Worm (Caenorhabditis elegans) whole organism, mixed stage, embryonic: ENCODE data around the gene cyy-1.

Experiments
- M03D4.4 ChIP-seq: sonication (generic microtip); optimal IDR thresholded peaks from 2 replicates; lab custom pipeline; 2017; ENCODE audit warnings: mild to moderate bottlenecking, missing genetic modification characterization, missing compliant biosample characterization
- bed-3 ChIP-seq: fragments of 200-800 bp; sonication (Bioruptor generic); optimal IDR thresholded peaks from 3 replicates; lab custom pipeline; 2018; ENCODE audit warnings: mild to moderate bottlenecking, missing genetic modification characterization, moderate library complexity, missing compliant biosample characterization
- blmp-1 ChIP-seq: fragments of 150-350 bp; optimal IDR thresholded peaks from 2 replicates; lab custom pipeline; 2014; ENCODE audit warnings: missing biosample characterization, missing genetic modification characterization
- ceh-39 ChIP-seq: fragments of 150-350 bp; optimal IDR thresholded peaks from 2 replicates; lab custom pipeline; 2014; ENCODE audit warnings: missing biosample characterization, missing genetic modification characterization
- ceh-43 ChIP-seq: fragments of 200-800 bp; sonication (Bioruptor generic); optimal IDR thresholded peaks from 2 replicates; lab custom pipeline; 2018; ENCODE audit warnings: mild to moderate bottlenecking, missing genetic modification characterization, moderate library complexity, missing compliant biosample characterization
- ceh-83 ChIP-seq: fragments of 200-800 bp; sonication (Bioruptor generic); optimal IDR thresholded peaks from 2 replicates; lab custom pipeline; 2018; ENCODE audit warnings: mild to moderate bottlenecking, missing genetic modification characterization, missing compliant biosample characterization
- ces-1 ChIP-seq: fragments of 150-350 bp; optimal IDR thresholded peaks from 2 replicates; lab custom pipeline; 2014; ENCODE audit warnings: missing biosample characterization, missing genetic modification reagents, missing genetic modification characterization
- drap-1 ChIP-seq: fragments of 200-800 bp; sonication (Bioruptor generic); optimal IDR thresholded peaks from 3 replicates; lab custom pipeline; 2018; ENCODE audit warnings: mild to moderate bottlenecking, missing genetic modification characterization, missing compliant biosample characterization
- elt-1 ChIP-seq: sonication (generic microtip); optimal IDR thresholded peaks from 2 replicates; lab custom pipeline; 2017; ENCODE audit warnings: missing genetic modification characterization, mild to moderate bottlenecking, missing compliant biosample characterization, antibody characterized with exemption, moderate library complexity, borderline replicate concordance; ENCODE audit not compliant: insufficient read depth
- elt-3 ChIP-seq: fragments of 150-350 bp; optimal IDR thresholded peaks from 2 replicates; lab custom pipeline; 2014; ENCODE audit warnings: missing biosample characterization, missing genetic modification characterization
- flh-1 ChIP-seq: fragments of 200-800 bp; sonication (Bioruptor generic); optimal IDR thresholded peaks from 2 replicates; lab custom pipeline; 2018; ENCODE audit warnings: mild to moderate bottlenecking, missing genetic modification characterization, moderate library complexity, missing compliant biosample characterization
- ham-2 ChIP-seq: fragments of 200-800 bp; sonication (Bioruptor generic); optimal IDR thresholded peaks from 2 replicates; lab custom pipeline; 2018; ENCODE audit warnings: mild to moderate bottlenecking, missing genetic modification characterization, missing compliant biosample characterization
- hlh-1 ChIP-seq: fragments of 150-350 bp; optimal IDR thresholded peaks from 2 replicates; lab custom pipeline; 2014; ENCODE audit warnings: missing biosample characterization, missing genetic modification reagents, missing genetic modification characterization
- lin-13 ChIP-seq: fragments of 150-350 bp; optimal IDR thresholded peaks from 2 replicates; lab custom pipeline; 2014; ENCODE audit warnings: missing biosample characterization, missing genetic modification characterization
- lsy-2 ChIP-seq: fragments of 150-350 bp; optimal IDR thresholded peaks from 2 replicates; lab custom pipeline; 2014; ENCODE audit warnings: missing biosample characterization, missing genetic modification characterization
- mab-5 ChIP-seq: fragments of 150-350 bp; optimal IDR thresholded peaks from 2 replicates; lab custom pipeline; 2014; ENCODE audit warnings: missing biosample characterization, missing genetic modification characterization
- mep-1 ChIP-seq: fragments of 150-350 bp; optimal IDR thresholded peaks from 2 replicates; lab custom pipeline; 2017; ENCODE audit warnings: missing biosample characterization, missing genetic modification reagents, missing genetic modification characterization, inconsistent platforms
- nhr-12 ChIP-seq: fragments of 150-350 bp; optimal IDR thresholded peaks from 2 replicates; lab custom pipeline; 2014; ENCODE audit warnings: missing biosample characterization, missing genetic modification characterization
- nhr-2 ChIP-seq: fragments of 150-350 bp; optimal IDR thresholded peaks from 2 replicates; lab custom pipeline; 2014; ENCODE audit warnings: missing biosample characterization, missing genetic modification characterization
- nhr-237 ChIP-seq: fragments of 150-350 bp; optimal IDR thresholded peaks from 2 replicates; lab custom pipeline; 2014; ENCODE audit warnings: missing biosample characterization, missing genetic modification characterization
- nhr-28 ChIP-seq: fragments of 150-350 bp; optimal IDR thresholded peaks from 2 replicates; lab custom pipeline; 2014; ENCODE audit warnings: missing biosample characterization, missing genetic modification characterization
- nhr-76 ChIP-seq: sonication (generic microtip); optimal IDR thresholded peaks from 2 replicates; lab custom pipeline; 2017; ENCODE audit warnings: missing biosample characterization, missing genetic modification characterization
- pha-4 ChIP-seq: fragments of 150-350 bp; optimal IDR thresholded peaks from 2 replicates; lab custom pipeline; 2018; ENCODE audit warnings: missing biosample characterization, missing genetic modification reagents, missing genetic modification characterization
- snpc-4 ChIP-seq: fragments of 150-350 bp; optimal IDR thresholded peaks from 2 replicates; lab custom pipeline; 2014; ENCODE audit warnings: missing biosample characterization, missing genetic modification characterization
- sptf-1 ChIP-seq: sonication (generic microtip); optimal IDR thresholded peaks from 2 replicates; lab custom pipeline; 2017; ENCODE audit warnings: mild to moderate bottlenecking, missing genetic modification characterization, moderate library complexity, missing compliant biosample characterization
- tbx-8 ChIP-seq: fragments of 200-800 bp; sonication (Bioruptor generic); optimal IDR thresholded peaks from 2 replicates; lab custom pipeline; 2018; ENCODE audit warnings: mild to moderate bottlenecking, missing genetic modification characterization, moderate library complexity, missing compliant biosample characterization
- unc-120 ChIP-seq: sonication (generic microtip); optimal IDR thresholded peaks from 2 replicates; lab custom pipeline; 2017; ENCODE audit warnings: missing genetic modification characterization, missing compliant biosample characterization; ENCODE audit not compliant: poor library complexity, severe bottlenecking
- unc-39 ChIP-seq: fragments of 150-350 bp; optimal IDR thresholded peaks from 2 replicates; lab custom pipeline; 2014; ENCODE audit warnings: missing biosample characterization, missing genetic modification characterization
- unc-62 ChIP-seq: fragments of 150-350 bp; optimal IDR thresholded peaks from 2 replicates; lab custom pipeline; 2014; ENCODE audit warnings: missing biosample characterization, missing genetic modification reagents, missing genetic modification characterization
- zip-8 ChIP-seq: fragments of 150-350 bp; optimal IDR thresholded peaks from 2 replicates; lab custom pipeline; 2014; ENCODE audit warnings: missing biosample characterization, missing genetic modification characterization
- ztf-11 ChIP-seq: fragments of 150-350 bp; optimal IDR thresholded peaks from 2 replicates; lab custom pipeline; 2014; ENCODE audit warnings: missing biosample characterization, missing genetic modification characterization

cyy-1 gene

DNA sequence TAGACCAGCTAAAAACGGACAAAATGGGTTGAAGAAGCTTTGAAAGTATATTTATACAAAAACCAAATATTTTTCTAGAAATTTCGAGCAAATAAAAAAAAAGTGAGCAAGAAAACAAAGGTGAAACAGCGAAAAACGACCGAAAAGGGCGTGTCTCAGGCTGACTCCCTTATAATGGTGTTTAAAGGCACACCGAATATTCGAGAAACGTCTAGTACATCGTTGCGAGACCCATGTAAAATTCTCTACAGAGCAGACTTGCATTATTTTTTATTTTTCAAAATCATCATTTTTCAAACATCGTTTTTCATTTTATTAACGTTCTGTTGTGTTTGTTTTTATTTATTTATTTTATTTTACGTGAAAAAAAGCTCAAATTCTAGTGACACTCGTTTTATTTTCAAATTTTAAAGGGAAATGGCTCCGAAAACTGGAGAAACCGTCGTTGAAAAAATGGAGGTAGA, 41.3 kb downstream of the cyy-1 start, which contains the start of gene rpn-3 (continued):
- peak; percentile 100 for TF ChIP-seq unc-120 (tag; lab: Kevin White, UChicago)
- TF ChIP-seq mab-5 (tag; lab: Kevin White, UChicago): peak; percentile 92
- no peak for TF ChIP-seq unc-39
- no peak for TF ChIP-seq tbx-8 (GFP tag; lab: Kevin White, UChicago)
- no peak for TF ChIP-seq nhr-28 (tag; lab: Kevin White, UChicago)
- TF ChIP-seq ceh-39 (tag; lab: Kevin White, UChicago): peak; percentile 93
- peak; percentile 99 for TF ChIP-seq pha-4 (tag; lab: Kevin White, UChicago)
- TF ChIP-seq ham-2: no peak
- TF ChIP-seq nhr-2 (tag; lab: Kevin White, UChicago): peak; percentile 70
- peak; percentile 71 for TF ChIP-seq elt-3 (tag; lab: Kevin White, UChicago)
- TF ChIP-seq snpc-4 (tag; lab: Kevin White, UChicago): no peak
- no peak for TF ChIP-seq nhr-76 (tag; lab: Kevin White, UChicago)
- peak; percentile 91 for TF ChIP-seq lsy-2
- peak; percentile 98 for TF ChIP-seq ces-1

DNA sequence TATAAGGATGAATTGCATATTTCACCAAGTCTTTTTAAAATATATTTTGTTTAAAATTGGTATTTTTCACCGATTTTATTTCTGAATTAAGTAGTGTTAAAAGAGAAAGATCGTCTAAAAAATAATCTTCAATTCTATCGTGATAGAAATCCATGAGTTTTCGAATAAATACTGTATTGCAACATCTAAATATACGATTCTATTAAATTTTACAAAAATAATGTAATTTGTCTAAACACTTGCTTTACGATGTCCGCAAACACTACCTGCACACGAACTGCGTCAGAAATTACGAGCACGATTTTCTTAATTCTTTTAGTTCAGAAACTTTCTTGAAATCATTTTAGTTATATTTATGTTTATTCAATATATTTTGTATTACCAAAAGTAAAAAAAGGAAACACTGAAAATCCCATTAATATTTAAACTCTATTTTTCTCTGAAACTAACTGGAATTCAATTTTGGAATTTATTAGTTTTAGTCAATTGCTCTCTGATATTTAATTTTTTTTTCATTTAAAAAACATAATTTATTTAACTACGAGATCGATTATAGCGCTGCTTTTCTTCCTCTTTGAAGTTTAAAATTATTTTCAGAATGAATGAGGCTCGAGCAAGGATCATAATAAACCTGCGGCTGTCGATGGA, 43.6 kb downstream of the cyy-1 start, which contains the start of gene mrpl-32:
mrpl-32 (plus strand) TSS at position 598 of the 648 bp plus-strand sequence.
- no peak for TF ChIP-seq M03D4.4 (tag; lab: Kevin White, UChicago)
- TF ChIP-seq ceh-83 (GFP tag; lab: Kevin White, UChicago): no peak
- TF ChIP-seq nhr-76 (tag; lab: Kevin White, UChicago): no peak
- TF ChIP-seq ceh-43 (GFP tag; lab: Kevin White, UChicago): no peak
- TF ChIP-seq lin-13 (tag; lab: Kevin White, UChicago): no peak
- no peak for TF ChIP-seq zip-8 (tag; lab: Kevin White, UChicago)
- TF ChIP-seq nhr-2 (tag; lab: Kevin White, UChicago): no peak
- TF ChIP-seq elt-1 (tag; lab: Kevin White, UChicago): no peak
- TF ChIP-seq nhr-12 (tag; lab: Kevin White, UChicago): no peak
- TF ChIP-seq blmp-1 (tag; lab: Kevin White, UChicago): no peak
- TF ChIP-seq unc-120 (tag; lab: Kevin White, UChicago): no peak

DNA sequence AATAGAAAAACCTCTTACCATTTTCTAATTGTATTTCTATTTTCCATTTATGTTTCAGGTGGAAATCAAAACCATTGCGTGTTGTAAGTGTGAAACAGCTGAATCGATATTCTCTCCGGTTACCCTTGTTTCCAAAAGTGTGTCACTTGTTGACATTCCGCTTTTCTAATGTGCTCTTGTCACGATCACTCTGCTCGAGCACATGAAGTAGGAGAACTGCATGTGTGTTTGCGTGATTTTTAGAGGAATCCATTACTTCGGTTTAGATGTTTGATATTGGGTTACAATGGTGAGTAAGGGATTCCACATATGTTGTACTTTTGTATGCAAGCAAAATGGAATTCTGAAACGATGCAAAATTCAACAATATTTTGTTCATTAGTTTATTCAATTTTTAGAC, 44.8 kb downstream of the cyy-1 start:
- TF ChIP-seq hlh-1: no peak
- no peak for TF ChIP-seq sptf-1
- TF ChIP-seq unc-39: no peak
- TF ChIP-seq mep-1 (tag; lab: Kevin White, UChicago): no peak
- TF ChIP-seq unc-62 (GFP tag; lab: Kevin White, UChicago): no peak
- TF ChIP-seq ham-2: no peak
- TF ChIP-seq ceh-43 (GFP tag; lab: Kevin White, UChicago): no peak
- TF ChIP-seq nhr-76 (tag; lab: Kevin White, UChicago): no peak
- TF ChIP-seq nhr-28 (tag; lab: Kevin White, UChicago): no peak

DNA sequence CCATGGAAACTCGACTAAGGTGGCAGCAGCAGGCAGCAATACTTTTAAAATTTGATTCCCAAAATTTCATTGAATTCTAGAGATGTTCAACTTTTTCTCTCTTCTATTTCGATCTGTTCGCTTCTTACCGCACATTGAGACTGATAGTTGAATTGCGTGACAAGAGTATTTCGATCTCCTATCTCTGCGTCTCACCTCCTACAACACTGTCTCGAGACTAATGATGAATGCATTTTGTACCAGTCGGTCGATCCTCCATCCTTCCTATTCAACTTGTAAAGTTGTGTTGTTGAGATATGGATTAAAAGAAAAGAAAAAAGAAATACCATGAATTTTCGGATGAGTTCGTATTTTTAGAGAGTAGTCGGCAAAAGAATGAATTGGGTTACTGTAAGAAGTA, 45.5 kb downstream of the cyy-1 start:
- TF ChIP-seq unc-39: no peak
- no peak for TF ChIP-seq nhr-28 (tag; lab: Kevin White, UChicago)
- TF ChIP-seq nhr-237 (tag; lab: Kevin White, UChicago): no peak
- TF ChIP-seq blmp-1 (tag; lab: Kevin White, UChicago): no peak
- TF ChIP-seq drap-1: no peak
- TF ChIP-seq flh-1 (GFP tag; lab: Kevin White, UChicago): no peak
- TF ChIP-seq ztf-11 (tag; lab: Kevin White, UChicago): no peak
- TF ChIP-seq zip-8 (tag; lab: Kevin White, UChicago): no peak
- TF ChIP-seq tbx-8 (GFP tag; lab: Kevin White, UChicago): no peak
- TF ChIP-seq nhr-76 (tag; lab: Kevin White, UChicago): no peak
- no peak for TF ChIP-seq bed-3 (GFP tag; lab: Kevin White, UChicago)
- TF ChIP-seq unc-120 (tag; lab: Kevin White, UChicago): no peak
- no peak for TF ChIP-seq elt-3 (tag; lab: Kevin White, UChicago)
- TF ChIP-seq lin-13 (tag; lab: Kevin White, UChicago): no peak
